Worm (Caenorhabditis elegans) whole organism, early embryonic: ENCODE data around the gene Y69A2AR.47.

Experiments used
- B0310.2 ChIP-seq: sonication (generic microtip); optimal IDR thresholded peaks from 2 replicates; lab custom pipeline; 2016; ENCODE audit warnings: mild to moderate bottlenecking, missing genetic modification characterization, missing compliant biosample characterization
- F13C5.2 ChIP-seq: sonication (generic microtip); optimal IDR thresholded peaks from 2 replicates; lab custom pipeline; 2017; ENCODE audit warnings: mild to moderate bottlenecking, missing genetic modification characterization, inconsistent platforms, missing compliant biosample characterization
- aly-1 ChIP-seq: sonication (generic microtip); optimal IDR thresholded peaks from 2 replicates; lab custom pipeline; 2016; ENCODE audit warnings: missing genetic modification characterization, missing compliant biosample characterization
- ama-1 ChIP-seq: fragments of 150-350 bp; optimal IDR thresholded peaks from 2 replicates; lab custom pipeline; 2014
- ceh-13 ChIP-seq: fragments of 200-800 bp; sonication (Bioruptor generic); optimal IDR thresholded peaks from 2 replicates; lab custom pipeline; 2018; ENCODE audit warnings: mild to moderate bottlenecking, missing genetic modification characterization, missing compliant biosample characterization
- ceh-36 ChIP-seq: sonication (generic microtip); optimal IDR thresholded peaks from 2 replicates; lab custom pipeline; 2016; ENCODE audit warnings: missing genetic modification characterization, inconsistent platforms, missing compliant biosample characterization
- ets-7 ChIP-seq: sonication (generic microtip); optimal IDR thresholded peaks from 2 replicates; lab custom pipeline; 2016; ENCODE audit warnings: missing genotype, missing genetic modification characterization, missing compliant biosample characterization
- flt-1 ChIP-seq: fragments of 200-800 bp; sonication (Bioruptor generic); IDR thresholded peaks from 2 replicates; pipeline ENCODE4 v1.3.6; 2022; ENCODE audit warnings: missing genetic modification characterization, missing compliant biosample characterization
- hmbx-1 ChIP-seq: sonication (generic microtip); optimal IDR thresholded peaks from 2 replicates; lab custom pipeline; 2016; ENCODE audit warnings: mild to moderate bottlenecking, missing genetic modification characterization, missing compliant biosample characterization
- hmg-4 ChIP-seq: fragments of 200-800 bp; sonication (Bioruptor generic); optimal IDR thresholded peaks from 2 replicates; lab custom pipeline; 2018; ENCODE audit warnings: mild to moderate bottlenecking, missing genetic modification characterization, missing compliant biosample characterization
- hnd-1 ChIP-seq: sonication (generic microtip); optimal IDR thresholded peaks from 2 replicates; lab custom pipeline; 2016; ENCODE audit warnings: missing genetic modification characterization, missing compliant biosample characterization
- pes-1 ChIP-seq: fragments of 200-800 bp; sonication (Bioruptor generic); IDR thresholded peaks from 2 replicates; pipeline ENCODE4 v1.3.6; 2022; ENCODE audit warnings: missing genetic modification reagents, missing genetic modification characterization, missing compliant biosample characterization
- scrt-1 ChIP-seq: fragments of 200-800 bp; sonication (Bioruptor generic); IDR thresholded peaks from 2 replicates; pipeline ENCODE4 v1.3.6; 2022; ENCODE audit warnings: missing genetic modification characterization, missing compliant biosample characterization
- sea-1 ChIP-seq: fragments of 200-800 bp; sonication (Bioruptor generic); conservative IDR thresholded peaks from 2 replicates; pipeline ENCODE4 v1.3.6; 2022; ENCODE audit warnings: missing genetic modification characterization, missing compliant biosample characterization
- tbx-11 ChIP-seq: fragments of 200-800 bp; sonication (Bioruptor generic); IDR thresholded peaks from 2 replicates; pipeline ENCODE4 v1.3.6; 2022; ENCODE audit warnings: missing genetic modification characterization, missing compliant biosample characterization
- tbx-37 ChIP-seq: fragments of 200-800 bp; sonication (Bioruptor generic); conservative IDR thresholded peaks from 2 replicates; pipeline ENCODE4 v1.3.6; 2022; ENCODE audit warnings: missing genetic modification reagents, missing genetic modification characterization, missing compliant biosample characterization
- tra-4 ChIP-seq: sonication (generic microtip); optimal IDR thresholded peaks from 2 replicates; lab custom pipeline; 2017; ENCODE audit warnings: missing genetic modification characterization, missing compliant biosample characterization

Y69A2AR.47 gene

ce11 chrIV:2601988-2602861, 4.7 kb downstream of the Y69A2AR.47 start:
- TF ChIP-seq pes-1 (GFP tag; lab: Robert Waterston, UW) (no peak), sea-1 (GFP tag; lab: Robert Waterston, UW) (no peak), F13C5.2 (tag; lab: Kevin White, UChicago) (peak; percentile 19), B0310.2 (tag; lab: Kevin White, UChicago) (peak; percentile 29), tra-4 (tag; lab: Kevin White, UChicago) (no peak), flt-1 (0 out of 2 replicates have a peak, but pooled peaks have one; percentile 43)

ce11 chrIV:2602862-2603189, 5.3 kb downstream of the Y69A2AR.47 start:
- TF ChIP-seq scrt-1, result no peak
- TF ChIP-seq sea-1 (GFP tag; lab: Robert Waterston, UW), result 0 out of 2 replicates have a peak, but pooled peaks have one; percentile 12

ce11 chrIV:2603556-2604021, 6.1 kb downstream of the Y69A2AR.47 start:
- TF ChIP-seq hnd-1 (tag; lab: Kevin White, UChicago), result no peak
- no peak; the same call in 1 of the 2 replicates for TF ChIP-seq tbx-37 (GFP tag; lab: Robert Waterston, UW)
- TF ChIP-seq ets-7 (tag; lab: Kevin White, UChicago), result no peak
- TF ChIP-seq ama-1 (lab: Kevin White, UChicago), result no peak
- no peak for TF ChIP-seq flt-1
- TF ChIP-seq F13C5.2 (tag; lab: Kevin White, UChicago), result no peak
- TF ChIP-seq aly-1 (tag; lab: Kevin White, UChicago), result no peak
- TF ChIP-seq tbx-11 (GFP tag; lab: Robert Waterston, UW), result no peak
- TF ChIP-seq hmg-4 (GFP tag; lab: Kevin White, UChicago), result no peak
- no peak for TF ChIP-seq ceh-36 (tag; lab: Kevin White, UChicago)
- no peak for TF ChIP-seq pes-1 (GFP tag; lab: Robert Waterston, UW)

- no peak for TF ChIP-seq sea-1 (GFP tag; lab: Robert Waterston, UW)
- TF ChIP-seq F13C5.2 (tag; lab: Kevin White, UChicago), result no peak
- TF ChIP-seq scrt-1, result no peak
- TF ChIP-seq B0310.2 (tag; lab: Kevin White, UChicago), result no peak
- TF ChIP-seq hmbx-1 (tag; lab: Kevin White, UChicago), result no peak
- no peak for TF ChIP-seq hmg-4 (GFP tag; lab: Kevin White, UChicago)
- TF ChIP-seq flt-1, result no peak
- no peak for TF ChIP-seq aly-1 (tag; lab: Kevin White, UChicago)
- TF ChIP-seq tbx-37 (GFP tag; lab: Robert Waterston, UW), result no peak
These were observed 9.1 kb downstream of the Y69A2AR.47 start for ce11 chrIV:2606572-2606971.

- TF ChIP-seq aly-1 (tag; lab: Kevin White, UChicago) (no peak), flt-1 (no peak), tbx-11 (GFP tag; lab: Robert Waterston, UW) (no peak), pes-1 (GFP tag; lab: Robert Waterston, UW) (no peak), ets-7 (tag; lab: Kevin White, UChicago) (no peak), hmbx-1 (tag; lab: Kevin White, UChicago) (no peak), hnd-1 (tag; lab: Kevin White, UChicago) (no peak), tra-4 (tag; lab: Kevin White, UChicago) (no peak), hmg-4 (GFP tag; lab: Kevin White, UChicago) (no peak), tbx-37 (GFP tag; lab: Robert Waterston, UW) (no peak), ceh-36 (tag; lab: Kevin White, UChicago) (no peak), sea-1 (GFP tag; lab: Robert Waterston, UW) (no peak), scrt-1 (no peak), B0310.2 (tag; lab: Kevin White, UChicago) (no peak), ceh-13 (GFP tag; lab: Kevin White, UChicago) (no peak), ama-1 (lab: Kevin White, UChicago) (no peak), F13C5.2 (tag; lab: Kevin White, UChicago) (no peak)
These were observed 10.1 kb downstream of the Y69A2AR.47 start, which contains the start of gene vamp-7 for ce11 chrIV:2607513-2608101. vamp-7 (plus strand) TSS chrIV:2608051.

ce11 chrIV:2610409-2610808, 12.9 kb downstream of the Y69A2AR.47 start, which contains the start of gene Y69A2AR.32:
Y69A2AR.32 (plus strand) TSS chrIV:2610436.
- TF ChIP-seq aly-1 (tag; lab: Kevin White, UChicago) (no peak), sea-1 (GFP tag; lab: Robert Waterston, UW) (no peak), pes-1 (GFP tag; lab: Robert Waterston, UW) (no peak), F13C5.2 (tag; lab: Kevin White, UChicago) (no peak), tra-4 (tag; lab: Kevin White, UChicago) (no peak), tbx-11 (GFP tag; lab: Robert Waterston, UW) (no peak), ceh-36 (tag; lab: Kevin White, UChicago) (no peak), tbx-37 (GFP tag; lab: Robert Waterston, UW) (no peak)

ce11 chrIV:2610974-2611373, 13.5 kb downstream of the Y69A2AR.47 start:
- TF ChIP-seq tbx-11 (GFP tag; lab: Robert Waterston, UW) (no peak), tra-4 (tag; lab: Kevin White, UChicago) (no peak), hmg-4 (GFP tag; lab: Kevin White, UChicago) (no peak), ama-1 (lab: Kevin White, UChicago) (no peak), ceh-13 (GFP tag; lab: Kevin White, UChicago) (no peak), sea-1 (GFP tag; lab: Robert Waterston, UW) (no peak), flt-1 (no peak), ets-7 (tag; lab: Kevin White, UChicago) (no peak), pes-1 (GFP tag; lab: Robert Waterston, UW) (no peak), hmbx-1 (tag; lab: Kevin White, UChicago) (no peak), hnd-1 (tag; lab: Kevin White, UChicago) (no peak), scrt-1 (no peak)
